Worm (Caenorhabditis elegans) whole organism, L4 larva: ENCODE results near the gene srx-104.

ENCODE experiments used
- F10B5.3 ChIP-seq: sonication (generic microtip); optimal IDR thresholded peaks from 2 replicates; lab custom pipeline; 2016; ENCODE audit warnings: mild to moderate bottlenecking, missing genetic modification characterization, missing compliant biosample characterization
- F26F4.8 ChIP-seq: fragments of 200-800 bp; sonication (Bioruptor generic); conservative IDR thresholded peaks from 2 replicates; pipeline ENCODE4 v1.3.6; 2022; ENCODE audit warnings: missing genetic modification characterization, missing compliant biosample characterization
- R02D3.7 ChIP-seq: fragments of 150-350 bp; sonication (generic microtip); optimal IDR thresholded peaks from 3 replicates; lab custom pipeline; 2014; ENCODE audit warnings: missing biosample characterization, missing genetic modification characterization
- ZK337.2 ChIP-seq: fragments of 200-800 bp; sonication (Bioruptor generic); IDR thresholded peaks from 2 replicates; pipeline ENCODE4 v1.3.6; 2022; ENCODE audit warnings: missing genetic modification reagents, missing genetic modification characterization, missing compliant biosample characterization
- ZK546.5 ChIP-seq, 2 experiments: sonication (generic microtip); optimal IDR thresholded peaks; 2 replicates each; lab custom pipeline; 2017; ENCODE audit warnings: missing biosample characterization in 2 of 2, missing genetic modification characterization in 2 of 2
- attf-4 ChIP-seq: sonication (generic microtip); optimal IDR thresholded peaks from 3 replicates; lab custom pipeline; 2017; ENCODE audit warnings: missing biosample characterization, missing genetic modification characterization
- ceh-20 ChIP-seq: fragments of 200-800 bp; sonication (Bioruptor generic); IDR thresholded peaks from 2 replicates; pipeline ENCODE4 v1.3.6; 2022; ENCODE audit warnings: missing genetic modification reagents, missing genetic modification characterization, missing compliant biosample characterization
- ceh-82 ChIP-seq: sonication (generic microtip); optimal IDR thresholded peaks from 2 replicates; lab custom pipeline; 2017; ENCODE audit warnings: missing biosample characterization, missing genetic modification characterization
- ces-1 ChIP-seq: fragments of 150-350 bp; sonication (generic microtip); optimal IDR thresholded peaks from 4 replicates; lab custom pipeline; 2014; ENCODE audit warnings: missing biosample characterization, missing genetic modification reagents, missing genetic modification characterization
- ctbp-1 ChIP-seq: fragments of 200-800 bp; sonication (Bioruptor generic); IDR thresholded peaks from 2 replicates; pipeline ENCODE4 v1.3.6; 2022; ENCODE audit warnings: missing genetic modification reagents, missing genetic modification characterization, missing compliant biosample characterization
- dmd-6 ChIP-seq: fragments of 200-800 bp; sonication (Bioruptor generic); IDR thresholded peaks from 2 replicates; pipeline ENCODE4 v1.3.6; 2022; ENCODE audit warnings: missing genetic modification reagents, missing genetic modification characterization, missing compliant biosample characterization
- dpl-1 ChIP-seq: fragments of 150-350 bp; optimal IDR thresholded peaks from 2 replicates; lab custom pipeline; 2014; ENCODE audit warnings: missing biosample characterization, missing genetic modification reagents, missing genetic modification characterization
- duxl-1 ChIP-seq: sonication (generic microtip); optimal IDR thresholded peaks from 2 replicates; lab custom pipeline; 2016; ENCODE audit warnings: mild to moderate bottlenecking, missing genetic modification characterization, moderate library complexity, missing compliant biosample characterization; ENCODE audit not compliant: poor library complexity
- gei-8 ChIP-seq: fragments of 200-800 bp; sonication (Bioruptor generic); optimal IDR thresholded peaks from 2 replicates; lab custom pipeline; 2018; ENCODE audit warnings: mild to moderate bottlenecking, missing genetic modification characterization, missing compliant biosample characterization
- hlh-11 ChIP-seq: fragments of 200-800 bp; sonication (Bioruptor generic); optimal IDR thresholded peaks from 2 replicates; lab custom pipeline; 2018; ENCODE audit warnings: mild to moderate bottlenecking, missing genetic modification characterization, missing compliant biosample characterization
- hlh-30 ChIP-seq: sonication (generic microtip); optimal IDR thresholded peaks from 2 replicates; lab custom pipeline; 2017; ENCODE audit warnings: antibody characterized with exemption, mild to moderate bottlenecking, missing genetic modification characterization, missing compliant biosample characterization; ENCODE audit not compliant: insufficient read depth
- hmg-1.1 ChIP-seq: fragments of 200-800 bp; sonication (Bioruptor generic); IDR thresholded peaks from 2 replicates; pipeline ENCODE4 v1.3.6; 2022; ENCODE audit warnings: missing genetic modification reagents, missing genetic modification characterization, missing compliant biosample characterization
- lin-13 ChIP-seq: fragments of 150-350 bp; optimal IDR thresholded peaks from 2 replicates; lab custom pipeline; 2014; ENCODE audit warnings: missing biosample characterization, missing genetic modification reagents, missing genetic modification characterization
- lin-15B ChIP-seq: fragments of 150-350 bp; sonication (generic microtip); optimal IDR thresholded peaks from 3 replicates; lab custom pipeline; 2014; ENCODE audit warnings: missing biosample characterization, missing genetic modification characterization
- lin-29 ChIP-seq: fragments of 200-800 bp; sonication (Bioruptor generic); IDR thresholded peaks from 2 replicates; pipeline ENCODE4 v1.3.6; 2022; ENCODE audit warnings: missing genetic modification reagents, missing genetic modification characterization, missing compliant biosample characterization
- lin-39 ChIP-seq: fragments of 150-350 bp; optimal IDR thresholded peaks from 2 replicates; lab custom pipeline; 2014; ENCODE audit warnings: missing biosample characterization, missing genetic modification reagents, missing genetic modification characterization
- mdl-1 ChIP-seq, 2 experiments: fragments of 150-350 bp in 1 of 2; sonication (generic microtip) in 1 of 2; optimal IDR thresholded peaks; 2 replicates each; lab custom pipeline; 2014 to 2017; ENCODE audit warnings: missing biosample characterization in 2 of 2, missing genetic modification characterization in 2 of 2
- mes-2 ChIP-seq: sonication (generic microtip); optimal IDR thresholded peaks from 2 replicates; lab custom pipeline; 2016; ENCODE audit warnings: missing genotype, mild to moderate bottlenecking, missing genetic modification characterization, missing compliant biosample characterization; ENCODE audit not compliant: poor library complexity, severe bottlenecking
- mxl-2 ChIP-seq: fragments of 200-800 bp; sonication (Bioruptor generic); conservative IDR thresholded peaks from 2 replicates; pipeline ENCODE4 v1.3.6; 2022; ENCODE audit warnings: missing genetic modification reagents, missing genetic modification characterization, missing compliant biosample characterization
- mxl-3 ChIP-seq: fragments of 200-800 bp; sonication (Bioruptor generic); optimal IDR thresholded peaks from 2 replicates; lab custom pipeline; 2018; ENCODE audit warnings: mild to moderate bottlenecking, missing genetic modification characterization, missing compliant biosample characterization
- nhr-11 ChIP-seq: fragments of 150-350 bp; optimal IDR thresholded peaks from 2 replicates; lab custom pipeline; 2014; ENCODE audit warnings: missing biosample characterization, missing genetic modification characterization
- nhr-237 ChIP-seq: sonication (generic microtip); optimal IDR thresholded peaks from 2 replicates; lab custom pipeline; 2017; ENCODE audit warnings: missing biosample characterization, missing genetic modification characterization
- nhr-25 ChIP-seq: sonication (generic microtip); optimal IDR thresholded peaks from 2 replicates; lab custom pipeline; 2017; ENCODE audit warnings: missing genetic modification characterization, mild to moderate bottlenecking, missing compliant biosample characterization, antibody characterized with exemption, moderate library complexity, borderline replicate concordance; ENCODE audit not compliant: insufficient read depth
- nhr-28 ChIP-seq: fragments of 150-350 bp; optimal IDR thresholded peaks from 2 replicates; lab custom pipeline; 2014; ENCODE audit warnings: missing biosample characterization, missing genetic modification characterization
- nhr-42 ChIP-seq: fragments of 200-800 bp; sonication (Bioruptor generic); IDR thresholded peaks from 2 replicates; pipeline ENCODE4 v1.3.6; 2022; ENCODE audit warnings: missing genetic modification characterization, missing compliant biosample characterization
- nhr-6 ChIP-seq: fragments of 150-350 bp; optimal IDR thresholded peaks from 2 replicates; lab custom pipeline; 2014; ENCODE audit warnings: missing biosample characterization, missing genetic modification characterization
- nhr-77 ChIP-seq: fragments of 150-350 bp; optimal IDR thresholded peaks from 2 replicates; lab custom pipeline; 2014; ENCODE audit warnings: missing biosample characterization, missing genetic modification characterization
- php-3 ChIP-seq: fragments of 200-800 bp; sonication (Bioruptor generic); IDR thresholded peaks from 2 replicates; pipeline ENCODE4 v1.3.6; 2022; ENCODE audit warnings: missing genetic modification reagents, missing genetic modification characterization, missing compliant biosample characterization
- pqm-1 ChIP-seq: sonication (generic microtip); optimal IDR thresholded peaks from 2 replicates; lab custom pipeline; 2017; ENCODE audit warnings: missing biosample characterization, missing genetic modification characterization
- saeg-2 ChIP-seq: fragments of 200-800 bp; sonication (Bioruptor generic); IDR thresholded peaks from 2 replicates; pipeline ENCODE4 v1.3.6; 2022; ENCODE audit warnings: missing genetic modification reagents, missing genetic modification characterization, missing compliant biosample characterization
- skn-1 ChIP-seq: fragments of 150-350 bp; optimal IDR thresholded peaks from 2 replicates; lab custom pipeline; 2014; ENCODE audit warnings: missing biosample characterization, missing genetic modification characterization
- snpc-1.2 ChIP-seq: fragments of 200-800 bp; sonication (Bioruptor generic); IDR thresholded peaks from 2 replicates; pipeline ENCODE4 v1.3.6; 2022; ENCODE audit warnings: missing genetic modification reagents, missing genetic modification characterization, missing compliant biosample characterization
- spr-1 ChIP-seq: sonication (generic microtip); optimal IDR thresholded peaks from 2 replicates; lab custom pipeline; 2016; ENCODE audit warnings: mild to moderate bottlenecking, missing genetic modification characterization, missing compliant biosample characterization
- unc-130 ChIP-seq: sonication (generic microtip); optimal IDR thresholded peaks from 2 replicates; lab custom pipeline; 2016; ENCODE audit warnings: missing genetic modification reagents, missing genetic modification characterization, missing compliant biosample characterization
- unc-39 ChIP-seq: sonication (generic microtip); optimal IDR thresholded peaks from 2 replicates; lab custom pipeline; 2017; ENCODE audit warnings: missing biosample characterization, missing genetic modification characterization
- unc-62 ChIP-seq, 3 experiments: fragments of 150-350 bp in 1 of 3; sonication (generic microtip); optimal IDR thresholded peaks in 2 of 3; peaks in 1 of 3; 1 replicate in 1 of 3; 2 replicates in 2 of 3; lab custom pipeline; 2014 to 2017; ENCODE audit warnings: missing biosample characterization in 3 of 3, missing genetic modification characterization in 3 of 3, missing genetic modification reagents in 3 of 3, missing genotype in 1 of 3
- zag-1 ChIP-seq: fragments of 150-350 bp; optimal IDR thresholded peaks from 2 replicates; lab custom pipeline; 2014; ENCODE audit warnings: missing biosample characterization, missing genetic modification characterization
- zfp-3 ChIP-seq: fragments of 200-800 bp; sonication (Bioruptor generic); conservative IDR thresholded peaks from 2 replicates; pipeline ENCODE4 v1.3.6; 2022; ENCODE audit warnings: missing genetic modification reagents, missing genetic modification characterization, missing compliant biosample characterization
- zip-11 ChIP-seq: fragments of 200-800 bp; sonication (Bioruptor generic); IDR thresholded peaks from 2 replicates; pipeline ENCODE4 v1.3.6; 2022; ENCODE audit warnings: missing genetic modification characterization, missing compliant biosample characterization

srx-104 gene

ce11 chrII:3682770-3683234 lies 16.7 kb downstream of the srx-104 start, which contains the start of gene F19B10.1:
Gene F19B10.1, plus strand, starts transcription at chrII:3683184.
- TF ChIP-seq zfp-3 (GFP tag; lab: Robert Waterston, UW), result no peak
- TF ChIP-seq dpl-1 (GFP tag; lab: Kevin White, UChicago), result peak; percentile 93
- TF ChIP-seq snpc-1.2, result no peak
- TF ChIP-seq hlh-30 (tag; lab: Kevin White, UChicago), result peak; percentile 100
- TF ChIP-seq hlh-11 (tag; lab: Kevin White, UChicago), result peak; percentile 74
- no peak for TF ChIP-seq unc-39
- peak; percentile 24; the same call in 1 of the 2 replicates for TF ChIP-seq ceh-20
- TF ChIP-seq skn-1 (tag; lab: Kevin White, UChicago), result no peak
- peak; percentile 71 for TF ChIP-seq nhr-28 (tag; lab: Kevin White, UChicago)
- no peak for TF ChIP-seq php-3 (GFP tag; lab: Robert Waterston, UW)
- TF ChIP-seq R02D3.7 (tag; lab: Kevin White, UChicago), result peak; percentile 45
- TF ChIP-seq dmd-6 (GFP tag; lab: Robert Waterston, UW), result peak; percentile 63
- no peak for TF ChIP-seq saeg-2 (GFP tag; lab: Robert Waterston, UW)
- TF ChIP-seq unc-62 (GFP tag; optimal IDR thresholded peaks at IDR 0.05 in 1 of 2; lab: Kevin White, UChicago), result peak in 1 of 2 experiments; percentile 79
- no peak for TF ChIP-seq unc-62 (tag; optimal IDR thresholded peaks at IDR 0.05; lab: Kevin White, UChicago)
- TF ChIP-seq nhr-11 (tag; lab: Kevin White, UChicago), result no peak
- peak in 1 of 2 experiments; percentile 66 for TF ChIP-seq mdl-1 (tag; optimal IDR thresholded peaks at IDR 0.05; lab: Kevin White, UChicago)
- peak; percentile 86 for TF ChIP-seq mes-2 (tag; lab: Kevin White, UChicago)
- no peak for TF ChIP-seq F26F4.8 (GFP tag; lab: Robert Waterston, UW)
- TF ChIP-seq nhr-25 (tag; lab: Kevin White, UChicago), result peak; percentile 9
- TF ChIP-seq nhr-42 (GFP tag; lab: Robert Waterston, UW), result no peak
- no peak for TF ChIP-seq spr-1 (tag; lab: Kevin White, UChicago)
- TF ChIP-seq hmg-1.1 (GFP tag; lab: Robert Waterston, UW), result no peak
- no peak for TF ChIP-seq lin-39 (tag; lab: Kevin White, UChicago)
- TF ChIP-seq nhr-77 (tag; lab: Kevin White, UChicago), result peak; percentile 8
- no peak for TF ChIP-seq gei-8 (GFP tag; lab: Kevin White, UChicago)
- no peak for TF ChIP-seq unc-130 (GFP tag; lab: Kevin White, UChicago)
- TF ChIP-seq F10B5.3 (tag; lab: Kevin White, UChicago), result no peak
- peak; percentile 41 for TF ChIP-seq lin-13 (GFP tag; lab: Kevin White, UChicago)
- peak; percentile 3 for TF ChIP-seq pqm-1
- TF ChIP-seq duxl-1 (tag; lab: Kevin White, UChicago), result peak; percentile 85
- no peak for TF ChIP-seq lin-15B (tag; lab: Kevin White, UChicago)
- TF ChIP-seq nhr-237, result no peak
- no peak for TF ChIP-seq ZK337.2 (GFP tag; lab: Robert Waterston, UW)
- TF ChIP-seq ctbp-1 (GFP tag; lab: Robert Waterston, UW), result no peak
- TF ChIP-seq mxl-3, result peak; percentile 63
- TF ChIP-seq zip-11, result no peak

DNA sequence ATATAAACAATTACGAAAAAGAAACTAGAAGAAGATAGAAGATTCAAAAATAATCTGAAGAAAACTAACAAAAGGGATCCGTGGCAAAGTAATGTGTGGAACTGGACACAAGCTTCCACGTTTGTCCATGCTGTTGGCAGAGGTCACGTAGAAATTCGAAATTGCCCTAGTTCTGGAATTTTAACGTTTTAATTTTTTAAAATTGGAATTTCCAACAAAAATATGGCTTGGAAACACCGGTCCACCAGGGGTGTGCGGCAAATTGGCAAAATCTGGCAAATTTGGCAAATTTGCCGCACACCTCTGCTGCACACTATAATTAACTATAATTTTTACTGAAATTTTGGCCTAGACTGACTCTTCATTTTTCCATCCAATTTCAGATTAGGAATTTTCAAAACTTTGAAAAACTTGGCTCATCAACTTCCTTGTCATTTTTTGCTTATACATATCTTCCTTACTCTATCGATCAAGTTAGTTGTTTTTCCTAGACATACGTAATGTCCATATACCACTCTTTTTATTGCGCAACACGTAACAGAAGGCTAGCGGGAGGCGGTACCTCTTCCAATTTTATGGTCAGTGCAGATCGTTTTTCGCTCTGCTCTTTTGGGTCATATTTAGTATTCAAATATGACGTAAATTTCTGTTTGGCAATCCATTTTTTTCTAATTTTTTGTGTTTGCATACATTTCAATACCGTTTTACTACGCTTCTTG lies 18.0 kb downstream of the srx-104 start, which contains the start of gene F19B10.10:
Gene F19B10.10, minus strand, starts transcription at position 51 of the 719 bp plus-strand sequence.
- TF ChIP-seq ZK546.5 (tag; optimal IDR thresholded peaks at IDR 0.05; lab: Kevin White, UChicago), result no peak
- TF ChIP-seq lin-29, result no peak
- no peak for TF ChIP-seq nhr-25 (tag; lab: Kevin White, UChicago)
- TF ChIP-seq attf-4, result no peak
- TF ChIP-seq ces-1, result no peak
- no peak for TF ChIP-seq nhr-6 (tag; lab: Kevin White, UChicago)
- no peak for TF ChIP-seq ceh-82
- no peak for TF ChIP-seq gei-8 (GFP tag; lab: Kevin White, UChicago)
- TF ChIP-seq mxl-2 (GFP tag; lab: Robert Waterston, UW), result no peak
- no peak for TF ChIP-seq zag-1 (tag; lab: Kevin White, UChicago)
